Fruit fly (Drosophila melanogaster) whole organism, embryonic: ENCODE data around the gene CG9297.

ENCODE experiments used
- Asciz ChIP-seq: fragments of 200-800 bp; sonication (Bioruptor generic); optimal IDR thresholded peaks from 2 replicates; lab custom pipeline; 2017; ENCODE audit warnings: missing biosample characterization, mild to moderate bottlenecking, missing genetic modification characterization, missing genetic modification reagents
- CG10267 ChIP-seq: fragments of 200-800 bp; sonication (Bioruptor generic); optimal IDR thresholded peaks from 2 replicates; lab custom pipeline; 2018; ENCODE audit warnings: missing biosample characterization, mild to moderate bottlenecking, missing genetic modification characterization, moderate library complexity
- CG10366 ChIP-seq: fragments of 200-800 bp; sonication (Bioruptor generic); IDR thresholded peaks from 2 replicates; pipeline ENCODE4 v1.3.6; 2022; ENCODE audit warnings: missing biosample characterization, missing genetic modification characterization
- CG10543 ChIP-seq: fragments of 200-800 bp; sonication (Bioruptor generic); optimal IDR thresholded peaks from 3 replicates; lab custom pipeline; 2017; ENCODE audit warnings: missing biosample characterization, mild to moderate bottlenecking, missing genetic modification characterization, moderate library complexity
- CG11398 ChIP-seq: fragments of 200-800 bp; sonication (Bioruptor generic); optimal IDR thresholded peaks from 2 replicates; lab custom pipeline; 2016; ENCODE audit warnings: missing biosample characterization, missing genetic modification characterization
- CG12659 ChIP-seq: fragments of 200-800 bp; sonication (Bioruptor generic); optimal IDR thresholded peaks from 3 replicates; lab custom pipeline; 2017; ENCODE audit warnings: mild to moderate bottlenecking, missing biosample characterization, missing genetic modification reagents, missing genetic modification characterization
- CG12942 ChIP-seq: fragments of 200-800 bp; sonication (Bioruptor generic); optimal IDR thresholded peaks from 3 replicates; lab custom pipeline; 2016; ENCODE audit warnings: missing biosample characterization, missing genetic modification characterization
- CG14050 ChIP-seq: fragments of 200-800 bp; sonication (Bioruptor generic); IDR thresholded peaks from 3 replicates; pipeline ENCODE4 v1.3.6; 2022; ENCODE audit warnings: missing biosample characterization, missing genetic modification characterization
- CG15073 ChIP-seq: fragments of 200-800 bp; sonication (Bioruptor generic); optimal IDR thresholded peaks from 2 replicates; lab custom pipeline; 2016; ENCODE audit warnings: missing biosample characterization, missing genetic modification characterization
- CG17186 ChIP-seq: fragments of 200-800 bp; sonication (Bioruptor generic); optimal IDR thresholded peaks from 3 replicates; lab custom pipeline; 2017; ENCODE audit warnings: missing biosample characterization, missing genetic modification reagents, missing genetic modification characterization
- CG17612 ChIP-seq: fragments of 200-800 bp; sonication (Bioruptor generic); IDR thresholded peaks from 2 replicates; pipeline ENCODE4 v1.3.6; 2022; ENCODE audit warnings: missing biosample characterization, missing genetic modification characterization
- CG17829 ChIP-seq: fragments of 200-800 bp; optimal IDR thresholded peaks from 2 replicates; lab custom pipeline; 2019; ENCODE audit warnings: missing biosample characterization, mild to moderate bottlenecking, missing genetic modification characterization, moderate library complexity
- CG18011 ChIP-seq: fragments of 200-800 bp; sonication (Bioruptor generic); optimal IDR thresholded peaks from 2 replicates; lab custom pipeline; 2017; ENCODE audit warnings: missing biosample characterization, missing genetic modification characterization, mild to moderate bottlenecking, moderate library complexity, missing genotype
- CG18619 ChIP-seq: fragments of 200-800 bp; sonication (Bioruptor generic); optimal IDR thresholded peaks from 3 replicates; lab custom pipeline; 2017; ENCODE audit warnings: missing biosample characterization, mild to moderate bottlenecking, missing genetic modification characterization
- CG18764 ChIP-seq: fragments of 200-800 bp; sonication (Bioruptor generic); optimal IDR thresholded peaks from 3 replicates; lab custom pipeline; 2016; ENCODE audit warnings: missing biosample characterization, missing genetic modification characterization
- CG2129 ChIP-seq: fragments of 200-800 bp; sonication (Bioruptor generic); IDR thresholded peaks from 2 replicates; pipeline ENCODE4 v1.3.6; 2022; ENCODE audit warnings: missing biosample characterization, missing genetic modification characterization; ENCODE audit not compliant: partially characterized antibody
- CG3163 ChIP-seq: fragments of 200-800 bp; sonication (Bioruptor generic); optimal IDR thresholded peaks from 3 replicates; lab custom pipeline; 2016; ENCODE audit warnings: missing biosample characterization, missing genetic modification characterization
- CG32772 ChIP-seq: fragments of 200-800 bp; sonication (Bioruptor generic); IDR thresholded peaks from 2 replicates; pipeline ENCODE4 v1.3.6; 2022; ENCODE audit warnings: missing biosample characterization, missing genetic modification characterization
- CG33213 ChIP-seq: fragments of 200-800 bp; sonication (Bioruptor generic); optimal IDR thresholded peaks from 3 replicates; lab custom pipeline; 2016; ENCODE audit warnings: missing biosample characterization, missing genetic modification characterization
- CG4282 ChIP-seq: fragments of 200-800 bp; sonication (Bioruptor generic); optimal IDR thresholded peaks from 2 replicates; lab custom pipeline; 2016; ENCODE audit warnings: missing biosample characterization, missing genetic modification characterization
- CG5180 ChIP-seq: fragments of 200-800 bp; sonication (Bioruptor generic); optimal IDR thresholded peaks from 3 replicates; lab custom pipeline; 2017; ENCODE audit warnings: missing biosample characterization, missing genetic modification characterization, mild to moderate bottlenecking, moderate library complexity, missing genetic modification reagents
- CG6791 ChIP-seq: fragments of 200-800 bp; sonication (Bioruptor generic); IDR thresholded peaks from 3 replicates; pipeline ENCODE4 v1.3.6; 2022; ENCODE audit warnings: missing biosample characterization, missing genetic modification characterization; ENCODE audit not compliant: partially characterized antibody
- CG7786 ChIP-seq: fragments of 200-800 bp; sonication (Bioruptor generic); optimal IDR thresholded peaks from 2 replicates; lab custom pipeline; 2016; ENCODE audit warnings: missing biosample characterization, missing genetic modification characterization
- CG8089 ChIP-seq: fragments of 200-800 bp; sonication (Bioruptor generic); optimal IDR thresholded peaks from 3 replicates; lab custom pipeline; 2016; ENCODE audit warnings: missing biosample characterization, missing genetic modification characterization
- CG8290 ChIP-seq, 3 experiments: fragments of 200-800 bp; sonication (Bioruptor generic); optimal IDR thresholded peaks; 2 replicates each; lab custom pipeline; 2016 to 2019; ENCODE audit warnings: missing biosample characterization in 3 of 3, missing genetic modification characterization in 3 of 3, mild to moderate bottlenecking in 2 of 3, moderate library complexity in 1 of 3
- CG9609 ChIP-seq: fragments of 200-800 bp; sonication (Bioruptor generic); optimal IDR thresholded peaks from 3 replicates; lab custom pipeline; 2016; ENCODE audit warnings: missing biosample characterization, missing genetic modification characterization
- CoRest ChIP-seq: fragments of 200-800 bp; sonication (Bioruptor generic); optimal IDR thresholded peaks from 3 replicates; lab custom pipeline; 2018; ENCODE audit warnings: missing biosample characterization, mild to moderate bottlenecking, missing genetic modification characterization, moderate library complexity
- Hr3 ChIP-seq: fragments of 200-800 bp; sonication (Bioruptor generic); optimal IDR thresholded peaks from 3 replicates; lab custom pipeline; 2016; ENCODE audit warnings: missing biosample characterization, missing genetic modification characterization
- Lim3 ChIP-seq: fragments of 200-800 bp; sonication (Bioruptor generic); IDR thresholded peaks from 2 replicates; pipeline ENCODE4 v1.3.6; 2022; ENCODE audit warnings: missing biosample characterization, missing genetic modification characterization
- Opbp ChIP-seq: fragments of 200-800 bp; sonication (Bioruptor generic); IDR thresholded peaks from 3 replicates; pipeline ENCODE4 v1.3.6; 2022; ENCODE audit warnings: missing biosample characterization, missing genetic modification characterization; ENCODE audit not compliant: partially characterized antibody
- Ptx1 ChIP-seq: fragments of 200-800 bp; sonication (Bioruptor generic); IDR thresholded peaks from 2 replicates; pipeline ENCODE4 v1.3.6; 2022; ENCODE audit warnings: missing biosample characterization, missing genetic modification characterization
- br ChIP-seq: fragments of >200 bp; optimal IDR thresholded peaks from 2 replicates; lab custom pipeline; 2017
- bsh ChIP-seq, 2 experiments: fragments of 200-800 bp; sonication (Bioruptor generic); optimal IDR thresholded peaks; 2 replicates each; lab custom pipeline; 2017 to 2018; ENCODE audit warnings: mild to moderate bottlenecking in 2 of 2, missing biosample characterization in 2 of 2, missing genetic modification characterization in 2 of 2, moderate library complexity in 1 of 2
- croc ChIP-seq: fragments of 200-800 bp; sonication (Bioruptor generic); conservative IDR thresholded peaks from 3 replicates; pipeline ENCODE4 v1.3.6; 2022; ENCODE audit warnings: missing biosample characterization, missing genetic modification characterization
- cwo ChIP-seq: fragments of 200-800 bp; sonication (Bioruptor generic); optimal IDR thresholded peaks from 3 replicates; lab custom pipeline; 2017; ENCODE audit warnings: missing biosample characterization, missing genetic modification characterization, mild to moderate bottlenecking, moderate library complexity, missing genetic modification reagents
- dimm ChIP-seq: fragments of 200-800 bp; sonication (Bioruptor generic); IDR thresholded peaks from 2 replicates; pipeline ENCODE4 v1.3.6; 2022; ENCODE audit warnings: missing biosample characterization, missing genetic modification characterization
- disco-r ChIP-seq: fragments of 200-800 bp; sonication (Bioruptor generic); optimal IDR thresholded peaks from 2 replicates; lab custom pipeline; 2016; ENCODE audit warnings: missing biosample characterization, missing genetic modification characterization
- eyg ChIP-seq: fragments of 200-800 bp; sonication (Bioruptor generic); optimal IDR thresholded peaks from 3 replicates; lab custom pipeline; 2016; ENCODE audit warnings: missing biosample characterization, missing genetic modification characterization
- gro ChIP-seq: fragments of 200-800 bp; sonication (Bioruptor generic); optimal IDR thresholded peaks from 2 replicates; lab custom pipeline; 2016; ENCODE audit warnings: missing biosample characterization, missing genetic modification characterization
- ham ChIP-seq: fragments of 200-800 bp; sonication (Bioruptor generic); IDR thresholded peaks from 2 replicates; pipeline ENCODE4 v1.3.6; 2022; ENCODE audit warnings: missing biosample characterization, missing genetic modification characterization
- kah ChIP-seq: fragments of 200-800 bp; sonication (Bioruptor generic); optimal IDR thresholded peaks from 2 replicates; lab custom pipeline; 2018; ENCODE audit warnings: missing biosample characterization, mild to moderate bottlenecking, missing genetic modification characterization
- lmd ChIP-seq: fragments of 200-800 bp; sonication (Bioruptor generic); IDR thresholded peaks from 2 replicates; pipeline ENCODE4 v1.3.6; 2022; ENCODE audit warnings: missing biosample characterization, missing genetic modification characterization
- luna ChIP-seq: fragments of 200-800 bp; sonication (Bioruptor generic); optimal IDR thresholded peaks from 2 replicates; lab custom pipeline; 2016; ENCODE audit warnings: missing biosample characterization, missing genetic modification characterization
- nau ChIP-seq: fragments of 200-800 bp; sonication (Bioruptor generic); optimal IDR thresholded peaks from 3 replicates; lab custom pipeline; 2017; ENCODE audit warnings: missing biosample characterization, mild to moderate bottlenecking, missing genetic modification characterization, missing genetic modification reagents
- pnt ChIP-seq: fragments of 200-800 bp; sonication (Bioruptor generic); optimal IDR thresholded peaks from 3 replicates; lab custom pipeline; 2016; ENCODE audit warnings: missing biosample characterization, missing genetic modification characterization
- pzg ChIP-seq: fragments of 200-800 bp; sonication (Bioruptor generic); optimal IDR thresholded peaks from 3 replicates; lab custom pipeline; 2018; ENCODE audit warnings: missing biosample characterization, mild to moderate bottlenecking, missing genetic modification characterization, moderate library complexity
- ro ChIP-seq: fragments of 200-800 bp; sonication (Bioruptor generic); IDR thresholded peaks from 2 replicates; pipeline ENCODE4 v1.3.6; 2022; ENCODE audit warnings: missing biosample characterization, missing genetic modification characterization
- row ChIP-seq: fragments of 200-800 bp; sonication (Bioruptor generic); IDR thresholded peaks from 3 replicates; pipeline ENCODE4 v1.3.6; 2022; ENCODE audit warnings: missing biosample characterization, missing genetic modification characterization
- tx ChIP-seq: fragments of 200-800 bp; sonication (Bioruptor generic); optimal IDR thresholded peaks from 2 replicates; lab custom pipeline; 2016; ENCODE audit warnings: missing biosample characterization, missing genetic modification characterization
- wek ChIP-seq: fragments of 200-800 bp; sonication (Bioruptor generic); optimal IDR thresholded peaks from 3 replicates; lab custom pipeline; 2018; ENCODE audit warnings: missing biosample characterization, mild to moderate bottlenecking, missing genetic modification characterization, moderate library complexity

CG9297 gene

DNA sequence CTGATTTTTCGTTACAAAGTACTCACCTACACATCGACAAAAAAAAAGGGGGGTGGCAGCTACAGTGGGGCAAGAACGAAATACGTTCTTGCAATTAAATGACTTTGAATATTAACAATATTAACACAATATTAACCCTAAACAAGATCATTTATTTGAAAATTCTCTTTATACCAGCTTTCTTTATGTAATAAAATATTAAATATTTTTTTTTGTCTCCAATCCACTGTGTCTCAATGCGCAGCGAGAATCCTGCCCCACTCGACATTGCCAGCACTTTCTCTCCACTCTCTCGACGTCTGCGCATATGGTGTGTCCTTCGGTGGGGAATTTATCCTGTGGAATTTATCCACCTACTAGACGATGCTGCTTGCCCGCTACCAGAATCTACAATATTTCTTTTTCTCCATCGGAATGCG lies 29.1 kb downstream of the CG9297 start (continued):
- TF ChIP-seq CG10543 (GFP tag; lab: Kevin White, UChicago) (peak; percentile 95), luna (no peak), CG8290 (GFP tag; optimal IDR thresholded peaks at IDR 0.05; lab: Kevin White, UChicago) (peak; percentile 83), CG8290 (tag; optimal IDR thresholded peaks at IDR 0.05; lab: Kevin White, UChicago) (no peak), croc (GFP tag; lab: Robert Waterston, UW) (peak; percentile 80), Lim3 (GFP tag; lab: Robert Waterston, UW) (peak; percentile 78), CG17829 (tag; lab: Kevin White, UChicago) (peak; percentile 77), CG14050 (GFP tag; lab: Robert Waterston, UW) (peak; percentile 90), Opbp (GFP tag; lab: Robert Waterston, UW) (0 out of 3 replicates have a peak, but pooled peaks have one; percentile 38), CG4282 (GFP tag; lab: Kevin White, UChicago) (no peak), nau (peak; percentile 82), CG7786 (peak; percentile 28), CG32772 (GFP tag; lab: Robert Waterston, UW) (peak; percentile 94), gro (peak; percentile 37), CG9609 (GFP tag; lab: Kevin White, UChicago) (peak; percentile 22), Asciz (GFP tag; lab: Kevin White, UChicago) (peak; percentile 83), CG11398 (no peak), CG12659 (peak; percentile 92), CG18011 (GFP tag; lab: Kevin White, UChicago) (peak; percentile 63), CG17186 (GFP tag; lab: Kevin White, UChicago) (no peak), CG10267 (tag; lab: Kevin White, UChicago) (peak; percentile 86), row (GFP tag; lab: Robert Waterston, UW) (peak; percentile 96), cwo (peak; percentile 93), CG10366 (GFP tag; lab: Robert Waterston, UW) (peak; percentile 91), CG6791 (no peak), pnt (GFP tag; lab: Kevin White, UChicago) (peak; percentile 25), CG12942 (GFP tag; lab: Kevin White, UChicago) (peak; percentile 74), dimm (peak; percentile 74), CG18764 (peak; percentile 73), kah (peak; percentile 76), CG15073 (GFP tag; lab: Kevin White, UChicago) (peak; percentile 2), lmd (GFP tag; lab: Robert Waterston, UW) (peak; percentile 93), eyg (no peak), ro (GFP tag; lab: Robert Waterston, UW) (peak; percentile 84), pzg (GFP tag; lab: Kevin White, UChicago) (no peak), CG8089 (no peak), CoRest (tag; lab: Kevin White, UChicago) (peak; percentile 91), CG3163 (GFP tag; lab: Kevin White, UChicago) (peak; percentile 4), CG17612 (peak; percentile 73), CG33213 (GFP tag; lab: Kevin White, UChicago) (peak; percentile 35), CG2129 (GFP tag; lab: Robert Waterston, UW) (no peak), disco-r (GFP tag; lab: Kevin White, UChicago) (peak; percentile 46), Ptx1 (GFP tag; lab: Robert Waterston, UW) (peak; percentile 94), Hr3 (GFP tag; lab: Kevin White, UChicago) (peak; percentile 87), CG5180 (peak; percentile 77), bsh (GFP tag; optimal IDR thresholded peaks at IDR 0.05; lab: Kevin White, UChicago) (peak in 1 of 2 experiments; percentile 89), ham (peak; percentile 70; the same call in 1 of the 2 replicates), wek (GFP tag; lab: Kevin White, UChicago) (peak; percentile 34), br (no peak), tx (GFP tag; lab: Kevin White, UChicago) (peak; percentile 41), CG18619 (GFP tag; lab: Kevin White, UChicago) (peak; percentile 88)
